Fruit fly (Drosophila melanogaster): Measurements from ENCODE around the gene CG6833.

CG6833 gene

dm6 chr3L:14083283-14083682, 32.3 kb downstream of the CG6833 start, which contains the start of gene CG8100 (continued):
- TF ChIP-seq achi (GFP tag; optimal IDR thresholded peaks at IDR 0.05) (peak; percentile 53), svp (GFP tag) (peak; percentile 99), CG34406 (GFP tag; optimal IDR thresholded peaks at IDR 0.05) (peak; percentile 39), CG32006 (GFP tag; optimal IDR thresholded peaks at IDR 0.05) (peak; percentile 72), CG7368 (GFP tag; optimal IDR thresholded peaks at IDR 0.05) (peak; percentile 53), eg (GFP tag; IDR thresholded peaks at IDR 0.05) (no peak; the same call in 2 of the 3 replicates), vri (GFP tag; optimal IDR thresholded peaks at IDR 0.05) (peak; percentile 52), dsx (GFP tag; optimal IDR thresholded peaks at IDR 0.05; ENCODE audit: poor library complexity, severe bottlenecking) (no peak), spab (GFP tag; optimal IDR thresholded peaks at IDR 0.05) (peak; percentile 52), Hr39 (GFP tag; optimal IDR thresholded peaks at IDR 0.05) (peak; percentile 58), CG3032 (tag; optimal IDR thresholded peaks at IDR 0.05) (no peak), Blimp-1 (GFP tag; optimal IDR thresholded peaks at IDR 0.05) (peak; percentile 14), Eip78C (GFP tag) (peak; percentile 88), CG1621 (tag; optimal IDR thresholded peaks at IDR 0.05) (no peak), Ets96B (tag; optimal IDR thresholded peaks at IDR 0.05) (peak; percentile 78), Gug (GFP tag; IDR thresholded peaks at IDR 0.05) (peak; percentile 44; the same call in 1 of the 2 replicates), OdsH (GFP tag; optimal IDR thresholded peaks at IDR 0.05) (peak; percentile 59), lz (GFP tag; optimal IDR thresholded peaks at IDR 0.05) (peak; percentile 63), CG6163 (GFP tag; IDR thresholded peaks at IDR 0.05) (peak; percentile 72), fd85E (GFP tag; optimal IDR thresholded peaks at IDR 0.05) (no peak), CG11294 (GFP tag; IDR thresholded peaks at IDR 0.05) (no peak), topi (GFP tag; optimal IDR thresholded peaks at IDR 0.05) (peak; percentile 81), Sox15 (GFP tag; optimal IDR thresholded peaks at IDR 0.05) (peak; percentile 5), CG6792 (GFP tag; optimal IDR thresholded peaks at IDR 0.05) (peak; percentile 57), acj6 (GFP tag; optimal IDR thresholded peaks at IDR 0.05) (peak; percentile 47), fd59A (GFP tag; optimal IDR thresholded peaks at IDR 0.05) (peak; percentile 24), CG16779 (tag; optimal IDR thresholded peaks at IDR 0.05) (no peak), pdm3 (GFP tag; optimal IDR thresholded peaks at IDR 0.05) (peak; percentile 60), CG8632 (GFP tag; optimal IDR thresholded peaks at IDR 0.05) (peak; percentile 37), CG6808 (GFP tag; optimal IDR thresholded peaks at IDR 0.05) (peak; percentile 46), CG8319 (GFP tag; optimal IDR thresholded peaks at IDR 0.05) (no peak), Hr4 (GFP tag; optimal IDR thresholded peaks at IDR 0.05) (peak; percentile 72), Sox102F (GFP tag; optimal IDR thresholded peaks at IDR 0.05) (peak; percentile 77), CG3919 (GFP tag; optimal IDR thresholded peaks at IDR 0.05) (peak; percentile 64), Hr38 (GFP tag; optimal IDR thresholded peaks at IDR 0.05) (no peak), esn (GFP tag; optimal IDR thresholded peaks at IDR 0.05) (peak; percentile 78), cyc (GFP tag; optimal IDR thresholded peaks at IDR 0.05) (peak; percentile 78)

- TF ChIP-seq CG6792 (GFP tag; optimal IDR thresholded peaks at IDR 0.05) (no peak), Sox102F (GFP tag; optimal IDR thresholded peaks at IDR 0.05) (no peak), salr (GFP tag; optimal IDR thresholded peaks at IDR 0.05) (no peak), dsx (GFP tag; optimal IDR thresholded peaks at IDR 0.05; ENCODE audit: poor library complexity, severe bottlenecking) (no peak), CG15336 (GFP tag; IDR thresholded peaks at IDR 0.05) (no peak), CG6808 (GFP tag; optimal IDR thresholded peaks at IDR 0.05) (no peak), CG11902 (GFP tag; optimal IDR thresholded peaks at IDR 0.05) (no peak), Eip93F (GFP tag; optimal IDR thresholded peaks at IDR 0.05) (no peak), svp (GFP tag) (peak; percentile 62), eg (GFP tag; IDR thresholded peaks at IDR 0.05) (no peak), topi (GFP tag; optimal IDR thresholded peaks at IDR 0.05) (no peak), CG11294 (GFP tag; IDR thresholded peaks at IDR 0.05) (no peak), fkh (GFP tag; optimal IDR thresholded peaks at IDR 0.05) (no peak), Smox (GFP tag; optimal IDR thresholded peaks at IDR 0.05) (no peak), CG4318 (GFP tag; optimal IDR thresholded peaks at IDR 0.05) (no peak), CG6854 (GFP tag; optimal IDR thresholded peaks at IDR 0.05) (no peak), CG10631 (GFP tag; optimal IDR thresholded peaks at IDR 0.05) (no peak), CG10669 (GFP tag; optimal IDR thresholded peaks at IDR 0.05) (no peak), CG16779 (tag; optimal IDR thresholded peaks at IDR 0.05) (no peak), Eip78C (GFP tag) (peak; percentile 39), CG31627 (GFP tag; optimal IDR thresholded peaks at IDR 0.05) (no peak), CG11762 (GFP tag; optimal IDR thresholded peaks at IDR 0.05; ENCODE audit: insufficient read depth) (no peak), Met (GFP tag; optimal IDR thresholded peaks at IDR 0.05) (peak; percentile 5), OdsH (GFP tag; optimal IDR thresholded peaks at IDR 0.05) (no peak), CG8319 (GFP tag; optimal IDR thresholded peaks at IDR 0.05) (no peak)
Measured at dm6 chr3L:14086225-14086624, 35.2 kb downstream of the CG6833 start.
